Fruit fly (Drosophila melanogaster) whole organism, embryonic: Measurements from ENCODE around the gene mal.

Experiments used
- Antp ChIP-seq: fragments of 200-800 bp; sonication (Bioruptor generic); optimal IDR thresholded peaks from 3 replicates; lab custom pipeline; 2016; ENCODE audit warnings: missing biosample characterization, missing genetic modification characterization
- Atf-2 ChIP-seq: fragments of 200-800 bp; sonication (Bioruptor generic); optimal IDR thresholded peaks from 2 replicates; lab custom pipeline; 2016; ENCODE audit warnings: missing biosample characterization, missing genetic modification characterization
- Bdp1 ChIP-seq: fragments of 200-800 bp; sonication (Bioruptor generic); optimal IDR thresholded peaks from 3 replicates; lab custom pipeline; 2016; ENCODE audit warnings: missing biosample characterization, missing genetic modification characterization
- CG10462 ChIP-seq: fragments of 200-800 bp; sonication (Bioruptor generic); optimal IDR thresholded peaks from 2 replicates; lab custom pipeline; 2016; ENCODE audit warnings: missing biosample characterization, missing genetic modification characterization
- CG10654 ChIP-seq: fragments of 200-800 bp; sonication (Bioruptor generic); optimal IDR thresholded peaks from 2 replicates; lab custom pipeline; 2016; ENCODE audit warnings: missing biosample characterization, missing genetic modification characterization
- CG12071 ChIP-seq: fragments of 200-800 bp; sonication (Bioruptor generic); optimal IDR thresholded peaks from 3 replicates; lab custom pipeline; 2018; ENCODE audit warnings: missing biosample characterization, mild to moderate bottlenecking, missing genetic modification characterization
- CG12219 ChIP-seq: fragments of 200-800 bp; sonication (Bioruptor generic); optimal IDR thresholded peaks from 3 replicates; lab custom pipeline; 2018; ENCODE audit warnings: missing biosample characterization, mild to moderate bottlenecking, missing genetic modification characterization
- CG17359 ChIP-seq: fragments of 200-800 bp; sonication (Bioruptor generic); optimal IDR thresholded peaks from 3 replicates; lab custom pipeline; 2018; ENCODE audit warnings: missing biosample characterization, mild to moderate bottlenecking, missing genetic modification characterization, moderate library complexity
- CG18764 ChIP-seq: fragments of 200-800 bp; sonication (Bioruptor generic); optimal IDR thresholded peaks from 3 replicates; lab custom pipeline; 2016; ENCODE audit warnings: missing biosample characterization, missing genetic modification characterization
- CG2120 ChIP-seq: fragments of 200-800 bp; sonication (Bioruptor generic); optimal IDR thresholded peaks from 3 replicates; lab custom pipeline; 2016; ENCODE audit warnings: missing biosample characterization, missing genetic modification characterization
- CG2889 ChIP-seq: fragments of 200-800 bp; sonication (Bioruptor generic); IDR thresholded peaks from 3 replicates; pipeline ENCODE4 v1.3.6; 2022; ENCODE audit warnings: missing biosample characterization, missing genetic modification characterization
- CG31388 ChIP-seq: fragments of 200-800 bp; sonication (Bioruptor generic); optimal IDR thresholded peaks from 2 replicates; lab custom pipeline; 2016; ENCODE audit warnings: missing biosample characterization, missing genetic modification characterization
- CG3281 ChIP-seq: fragments of 200-800 bp; sonication (Bioruptor generic); optimal IDR thresholded peaks from 3 replicates; lab custom pipeline; 2017; ENCODE audit warnings: missing biosample characterization, mild to moderate bottlenecking, missing genetic modification characterization
- CG43689 ChIP-seq: fragments of 200-800 bp; sonication (Bioruptor generic); IDR thresholded peaks from 2 replicates; pipeline ENCODE4 v1.3.6; 2022; ENCODE audit warnings: missing biosample characterization, missing genetic modification characterization
- CG4404 ChIP-seq: fragments of 200-800 bp; sonication (Bioruptor generic); IDR thresholded peaks from 2 replicates; pipeline ENCODE4 v1.3.6; 2022; ENCODE audit warnings: missing biosample characterization, missing genetic modification characterization
- CG4424 ChIP-seq: fragments of 200-800 bp; sonication (Bioruptor generic); optimal IDR thresholded peaks from 3 replicates; lab custom pipeline; 2016; ENCODE audit warnings: missing biosample characterization, missing genetic modification characterization
- CG6689 ChIP-seq: fragments of 200-800 bp; sonication (Bioruptor generic); IDR thresholded peaks from 2 replicates; pipeline ENCODE4 v1.3.6; 2022; ENCODE audit warnings: missing biosample characterization, missing genetic modification characterization
- CG6791 ChIP-seq: fragments of 200-800 bp; sonication (Bioruptor generic); IDR thresholded peaks from 3 replicates; pipeline ENCODE4 v1.3.6; 2022; ENCODE audit warnings: missing biosample characterization, missing genetic modification characterization; ENCODE audit not compliant: partially characterized antibody
- CG7271 ChIP-seq: fragments of 200-800 bp; sonication (Bioruptor generic); optimal IDR thresholded peaks from 2 replicates; lab custom pipeline; 2018; ENCODE audit warnings: missing biosample characterization, mild to moderate bottlenecking, missing genetic modification characterization, moderate library complexity
- D ChIP-seq, 2 experiments: fragments of 200-800 bp in 1 of 2; fragments of >200 bp in 1 of 2; sonication (Bioruptor generic) in 1 of 2; optimal IDR thresholded peaks; 2 replicates in 1 of 2; 3 replicates in 1 of 2; lab custom pipeline; 2017; ENCODE audit warnings: mild to moderate bottlenecking in 1 of 2, missing biosample characterization in 1 of 2, missing genetic modification characterization in 1 of 2, missing genetic modification reagents in 1 of 2
- D19B ChIP-seq: fragments of 200-800 bp; sonication (Bioruptor generic); optimal IDR thresholded peaks from 2 replicates; lab custom pipeline; 2017; ENCODE audit warnings: missing biosample characterization, mild to moderate bottlenecking, missing genetic modification characterization
- Dip3 ChIP-seq: fragments of 200-800 bp; sonication (Bioruptor generic); optimal IDR thresholded peaks from 3 replicates; lab custom pipeline; 2016; ENCODE audit warnings: missing biosample characterization, missing genetic modification characterization
- E2f2 ChIP-seq: fragments of 200-800 bp; sonication (Bioruptor generic); IDR thresholded peaks from 2 replicates; pipeline ENCODE4 v1.3.6; 2022; ENCODE audit warnings: missing biosample characterization, missing genetic modification characterization
- Eip74EF ChIP-seq, 2 experiments: fragments of 200-800 bp in 1 of 2; fragments of >200 bp in 1 of 2; sonication (Bioruptor generic) in 1 of 2; optimal IDR thresholded peaks; 2 replicates each; lab custom pipeline; 2017 to 2019; ENCODE audit warnings: missing biosample characterization in 2 of 2, missing genetic modification characterization in 2 of 2, mild to moderate bottlenecking in 1 of 2, moderate library complexity in 1 of 2
- Ets97D ChIP-seq: fragments of 200-800 bp; sonication (Bioruptor generic); optimal IDR thresholded peaks from 3 replicates; lab custom pipeline; 2016; ENCODE audit warnings: missing biosample characterization, missing genetic modification characterization
- Hand ChIP-seq: fragments of 200-800 bp; sonication (Bioruptor generic); optimal IDR thresholded peaks from 2 replicates; lab custom pipeline; 2017; ENCODE audit warnings: mild to moderate bottlenecking, missing biosample characterization, missing genetic modification reagents, missing genetic modification characterization
- Hr3 ChIP-seq: fragments of 200-800 bp; sonication (Bioruptor generic); optimal IDR thresholded peaks from 3 replicates; lab custom pipeline; 2016; ENCODE audit warnings: missing biosample characterization, missing genetic modification characterization
- Hsf ChIP-seq: fragments of 200-800 bp; sonication (Bioruptor generic); optimal IDR thresholded peaks from 3 replicates; lab custom pipeline; 2016; ENCODE audit warnings: missing biosample characterization, missing genetic modification characterization
- Kr ChIP-seq: fragments of 200-800 bp; sonication (Bioruptor generic); optimal IDR thresholded peaks from 2 replicates; lab custom pipeline; 2017; ENCODE audit warnings: missing biosample characterization, mild to moderate bottlenecking, missing genetic modification characterization
- Neu2 ChIP-seq: fragments of 200-800 bp; sonication (Bioruptor generic); optimal IDR thresholded peaks from 3 replicates; lab custom pipeline; 2016; ENCODE audit warnings: missing biosample characterization, missing genetic modification characterization, borderline replicate concordance
- PHDP ChIP-seq: fragments of 200-800 bp; sonication (Bioruptor generic); optimal IDR thresholded peaks from 3 replicates; lab custom pipeline; 2018; ENCODE audit warnings: missing biosample characterization, mild to moderate bottlenecking, missing genetic modification characterization, moderate library complexity
- Sin3A ChIP-seq: fragments of >200 bp; optimal IDR thresholded peaks from 2 replicates; lab custom pipeline; 2018
- Six4 ChIP-seq: fragments of 200-800 bp; sonication (Bioruptor generic); optimal IDR thresholded peaks from 2 replicates; lab custom pipeline; 2016; ENCODE audit warnings: missing biosample characterization, missing genetic modification characterization
- bab2 ChIP-seq: fragments of 200-800 bp; sonication (Bioruptor generic); optimal IDR thresholded peaks from 2 replicates; lab custom pipeline; 2016; ENCODE audit warnings: missing biosample characterization, missing genetic modification characterization
- btn ChIP-seq: fragments of 200-800 bp; sonication (Bioruptor generic); optimal IDR thresholded peaks from 2 replicates; lab custom pipeline; 2016; ENCODE audit warnings: missing biosample characterization, missing genetic modification characterization
- da ChIP-seq: fragments of 200-800 bp; sonication (Bioruptor generic); optimal IDR thresholded peaks from 2 replicates; lab custom pipeline; 2016; ENCODE audit warnings: missing biosample characterization, missing genetic modification characterization
- dmrt99B ChIP-seq: fragments of 200-800 bp; sonication (Bioruptor generic); optimal IDR thresholded peaks from 2 replicates; lab custom pipeline; 2018; ENCODE audit warnings: missing biosample characterization, mild to moderate bottlenecking, missing genetic modification characterization, moderate library complexity
- eve ChIP-seq, 2 experiments: fragments of >200 bp; optimal IDR thresholded peaks; 2 replicates each; lab custom pipeline; 2017; ENCODE audit warnings: missing biosample characterization in 2 of 2, missing genetic modification characterization in 2 of 2
- exex ChIP-seq: fragments of 200-800 bp; sonication (Bioruptor generic); optimal IDR thresholded peaks from 4 replicates; lab custom pipeline; 2018; ENCODE audit warnings: missing biosample characterization, mild to moderate bottlenecking, missing genetic modification characterization, moderate library complexity
- fd102C ChIP-seq: fragments of 200-800 bp; sonication (Bioruptor generic); optimal IDR thresholded peaks from 2 replicates; lab custom pipeline; 2018; ENCODE audit warnings: missing biosample characterization, mild to moderate bottlenecking, missing genetic modification characterization, moderate library complexity
- gfzf ChIP-seq: fragments of 200-800 bp; sonication (Bioruptor generic); optimal IDR thresholded peaks from 2 replicates; lab custom pipeline; 2016; ENCODE audit warnings: missing biosample characterization, mild to moderate bottlenecking, missing genetic modification characterization, moderate library complexity
- gro ChIP-seq: fragments of 200-800 bp; sonication (Bioruptor generic); optimal IDR thresholded peaks from 2 replicates; lab custom pipeline; 2016; ENCODE audit warnings: missing biosample characterization, missing genetic modification characterization
- ham ChIP-seq: fragments of 200-800 bp; sonication (Bioruptor generic); IDR thresholded peaks from 2 replicates; pipeline ENCODE4 v1.3.6; 2022; ENCODE audit warnings: missing biosample characterization, missing genetic modification characterization
- maf-S ChIP-seq: fragments of 200-800 bp; sonication (Bioruptor generic); optimal IDR thresholded peaks from 2 replicates; lab custom pipeline; 2016; ENCODE audit warnings: missing biosample characterization, missing genetic modification characterization
- phol ChIP-seq: fragments of 200-800 bp; sonication (Bioruptor generic); optimal IDR thresholded peaks from 3 replicates; lab custom pipeline; 2018; ENCODE audit warnings: missing biosample characterization, mild to moderate bottlenecking, missing genetic modification characterization, moderate library complexity
- row ChIP-seq: fragments of 200-800 bp; sonication (Bioruptor generic); IDR thresholded peaks from 3 replicates; pipeline ENCODE4 v1.3.6; 2022; ENCODE audit warnings: missing biosample characterization, missing genetic modification characterization
- sqz ChIP-seq: fragments of 200-800 bp; sonication (Bioruptor generic); optimal IDR thresholded peaks from 3 replicates; lab custom pipeline; 2018; ENCODE audit warnings: missing biosample characterization, mild to moderate bottlenecking, missing genetic modification characterization
- tgo ChIP-seq: fragments of 200-800 bp; sonication (Bioruptor generic); IDR thresholded peaks from 3 replicates; pipeline ENCODE4 v1.3.6; 2022; ENCODE audit warnings: missing biosample characterization, missing genetic modification characterization
- vnd ChIP-seq: fragments of 200-800 bp; sonication (Bioruptor generic); IDR thresholded peaks from 3 replicates; pipeline ENCODE4 v1.3.6; 2022; ENCODE audit warnings: missing biosample characterization, missing genetic modification characterization; ENCODE audit not compliant: partially characterized antibody
- zfh1 ChIP-seq: fragments of 200-800 bp; sonication (Bioruptor generic); IDR thresholded peaks from 3 replicates; pipeline ENCODE4 v1.3.6; 2022; ENCODE audit warnings: missing biosample characterization, missing genetic modification characterization

Gene mal

DNA sequence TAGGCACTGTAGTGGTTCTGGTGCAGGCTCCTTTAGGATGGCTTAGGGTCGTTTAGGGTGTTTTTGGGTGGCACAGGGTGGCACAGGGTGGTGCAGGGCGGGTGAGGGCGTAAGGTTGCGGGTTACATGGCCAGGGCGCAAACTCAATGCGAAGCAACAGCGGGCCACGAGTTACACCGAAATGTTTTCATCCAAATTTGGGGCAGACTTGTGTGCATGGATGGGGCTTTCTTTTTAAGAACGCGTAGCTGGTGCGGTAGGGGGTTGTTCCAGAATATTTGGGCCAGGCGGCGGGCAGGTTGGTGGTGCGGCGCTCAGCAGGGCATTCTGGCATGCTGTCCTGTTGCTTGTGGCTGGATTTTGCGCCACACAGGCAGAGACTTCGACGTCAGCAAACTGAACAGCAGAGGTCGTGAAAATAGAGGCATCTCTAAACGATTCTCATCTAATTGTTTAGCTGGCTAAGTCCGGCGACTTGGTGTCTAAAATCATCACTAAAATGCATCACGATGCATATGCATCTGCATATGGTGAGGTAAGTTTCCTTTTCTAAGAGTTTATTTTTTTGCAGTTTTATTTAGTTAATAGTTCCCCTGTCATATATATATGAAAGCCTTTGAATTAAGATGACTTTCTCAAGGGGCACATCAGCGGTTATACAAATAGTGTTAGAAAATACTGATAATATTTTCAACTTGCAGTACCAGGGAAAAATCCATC lies 18.6 kb downstream of the mal start (continued):
- TF ChIP-seq Atf-2 (GFP tag; lab: Kevin White, UChicago) = no peak
- TF ChIP-seq Dip3 = no peak
- TF ChIP-seq CG10654 = no peak
- peak; percentile 29 for TF ChIP-seq CG3281 (GFP tag; lab: Kevin White, UChicago)
- TF ChIP-seq CG2120 (GFP tag; lab: Kevin White, UChicago) = peak; percentile 30
- TF ChIP-seq CG2889 (GFP tag; lab: Robert Waterston, UW) = no peak
- no peak for TF ChIP-seq E2f2 (GFP tag; lab: Robert Waterston, UW)
- no peak for TF ChIP-seq CG7271 (tag; lab: Kevin White, UChicago)
- no peak for TF ChIP-seq CG6689
- TF ChIP-seq phol = peak; percentile 0
- TF ChIP-seq dmrt99B (tag; lab: Kevin White, UChicago) = peak; percentile 27
- TF ChIP-seq Hsf = no peak
- peak; percentile 3 for TF ChIP-seq CG17359
- TF ChIP-seq PHDP = no peak
- TF ChIP-seq Ets97D (GFP tag; lab: Kevin White, UChicago) = no peak
- TF ChIP-seq tgo (GFP tag; lab: Robert Waterston, UW) = no peak
- no peak for TF ChIP-seq Hr3
- TF ChIP-seq Six4 (GFP tag; lab: Kevin White, UChicago) = no peak
- no peak for TF ChIP-seq Eip74EF (GFP tag; optimal IDR thresholded peaks at IDR 0.05; lab: Kevin White, UChicago)
- TF ChIP-seq CG4404 (GFP tag; lab: Robert Waterston, UW) = no peak
- TF ChIP-seq CG12219 (GFP tag; lab: Kevin White, UChicago) = no peak
- TF ChIP-seq maf-S (GFP tag; lab: Kevin White, UChicago) = no peak
- no peak for TF ChIP-seq CG12071
- TF ChIP-seq gro = no peak
- no peak for TF ChIP-seq da
- peak; percentile 26; the same call in 2 of the 3 replicates for TF ChIP-seq row (GFP tag; lab: Robert Waterston, UW)
- no peak for TF ChIP-seq vnd (GFP tag; lab: Robert Waterston, UW)
- no peak for TF ChIP-seq exex (tag; lab: Kevin White, UChicago)
- no peak for TF ChIP-seq D (optimal IDR thresholded peaks at IDR 0.05; lab: Kevin White, UChicago)
- no peak for TF ChIP-seq D (GFP tag; optimal IDR thresholded peaks at IDR 0.05; lab: Kevin White, UChicago)
- no peak for TF ChIP-seq Bdp1 (GFP tag; lab: Kevin White, UChicago)
- TF ChIP-seq CG18764 (GFP tag; lab: Kevin White, UChicago) = no peak
- TF ChIP-seq CG6791 (GFP tag; lab: Robert Waterston, UW) = no peak
- TF ChIP-seq sqz (GFP tag; lab: Kevin White, UChicago) = no peak
- no peak for TF ChIP-seq ham (GFP tag; lab: Robert Waterston, UW)
- TF ChIP-seq Kr = no peak
- no peak for TF ChIP-seq bab2
- TF ChIP-seq CG31388 (GFP tag; lab: Kevin White, UChicago) = no peak
- no peak for TF ChIP-seq Sin3A (lab: Kevin White, UChicago)
- TF ChIP-seq CG10462 (GFP tag; lab: Kevin White, UChicago) = no peak
- no peak for TF ChIP-seq zfh1 (GFP tag; lab: Robert Waterston, UW)
- no peak for TF ChIP-seq CG4424 (GFP tag; lab: Kevin White, UChicago)
- TF ChIP-seq Antp (GFP tag; lab: Kevin White, UChicago) = no peak
- TF ChIP-seq gfzf (GFP tag; lab: Kevin White, UChicago) = no peak
- no peak for TF ChIP-seq eve (GFP tag; optimal IDR thresholded peaks at IDR 0.05; lab: Kevin White, UChicago)
- TF ChIP-seq Neu2 = no peak
- TF ChIP-seq Hand (GFP tag; lab: Kevin White, UChicago) = peak; percentile 49
- TF ChIP-seq fd102C (GFP tag; lab: Kevin White, UChicago) = no peak
- TF ChIP-seq CG43689 = no peak
- TF ChIP-seq btn (GFP tag; lab: Kevin White, UChicago) = no peak
- no peak for TF ChIP-seq D19B (GFP tag; lab: Kevin White, UChicago)
